Worm (Caenorhabditis elegans): ENCODE data around the gene sri-62.

DNA sequence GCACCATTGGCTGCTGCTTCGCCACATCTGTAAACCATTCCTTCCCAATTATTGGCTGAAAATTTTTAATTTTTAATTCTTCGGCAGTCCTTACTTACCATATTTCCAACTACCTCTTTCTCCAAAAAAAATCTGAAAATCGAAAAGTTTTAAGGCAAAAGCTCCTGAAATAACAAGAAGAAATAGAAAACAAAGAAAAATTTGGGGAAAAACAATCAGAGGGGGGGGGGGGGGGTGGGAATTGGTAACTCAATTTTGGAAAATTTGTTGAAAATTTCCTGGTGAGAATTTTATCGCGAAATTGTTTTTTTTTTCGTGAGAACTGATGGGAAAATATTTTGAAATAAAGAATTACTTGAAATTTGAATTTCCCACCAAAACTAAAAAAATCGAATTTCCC is 5.8 kb downstream of the sri-62 start, which contains the start of gene set-11:
- TF ChIP-seq aha-1 (tag; optimal IDR thresholded peaks at IDR 0.05) = no peak
- no peak for TF ChIP-seq nhr-28 (tag; optimal IDR thresholded peaks at IDR 0.05)
- no peak for TF ChIP-seq nhr-11 (tag; optimal IDR thresholded peaks at IDR 0.05)
- TF ChIP-seq isw-1 (GFP tag; IDR thresholded peaks at IDR 0.05) = no peak
- TF ChIP-seq lin-15B (tag; optimal IDR thresholded peaks at IDR 0.05) = no peak
- no peak for TF ChIP-seq pqm-1 (tag; optimal IDR thresholded peaks at IDR 0.05)
- TF ChIP-seq skn-1 (tag; optimal IDR thresholded peaks at IDR 0.05) = no peak

Measured in whole organism, L1 larva.